Worm (Caenorhabditis elegans): ENCODE data around the gene F55B11.6.
"Not testable (repeated sequence)": the region's sequence is repeated elsewhere in the genome, so short reads cannot be mapped to it uniquely, and the experiment has no call there.

Gene F55B11.6

ce11 chrIV:14430853-14431252 is 13.8 kb upstream of the F55B11.6 start, which contains the start of gene F55B11.4:
Gene F55B11.4, minus strand, starts transcription at chrIV:14430920.
- TF ChIP-seq cebp-1 (GFP tag; IDR thresholded peaks at IDR 0.05), result no peak
- TF ChIP-seq cebp-1 (tag; optimal IDR thresholded peaks at IDR 0.05), result no peak
- TF ChIP-seq nhr-80 (tag; optimal IDR thresholded peaks at IDR 0.05), result peak; percentile 40
- TF ChIP-seq nfyb-1 (GFP tag; IDR thresholded peaks at IDR 0.05), result no peak
- TF ChIP-seq let-607 (tag; optimal IDR thresholded peaks at IDR 0.05), result peak in 1 of 2 experiments; percentile 44

- TF ChIP-seq zfh-2 (GFP tag; conservative IDR thresholded peaks at IDR 0.05); akir-1 (GFP tag; optimal IDR thresholded peaks at IDR 0.05); nhr-80 (tag; optimal IDR thresholded peaks at IDR 0.05): not testable (repeated sequence)
Observed at ce11 chrIV:14427395-14427794, 10.4 kb upstream of the F55B11.6 start, which contains the start of gene F55B11.5. Gene F55B11.5, plus strand, starts transcription at chrIV:14427695.

- TF ChIP-seq K11D2.4 (GFP tag; IDR thresholded peaks at IDR 0.05), result no peak
- TF ChIP-seq lin-26 (GFP tag; IDR thresholded peaks at IDR 0.05), result no peak
- no peak for TF ChIP-seq die-1 (tag; optimal IDR thresholded peaks at IDR 0.05)
- no peak for TF ChIP-seq rcor-1 (GFP tag; IDR thresholded peaks at IDR 0.05)
- no peak for TF ChIP-seq ztf-28 (GFP tag; IDR thresholded peaks at IDR 0.05)
Observed at ce11 chrIV:14424396-14424795, 7.4 kb upstream of the F55B11.6 start, which contains the start of gene F55B11.3. Gene F55B11.3, plus strand, starts transcription at chrIV:14424696.

- TF ChIP-seq ceh-58 (GFP tag; IDR thresholded peaks at IDR 0.05), result no peak
- TF ChIP-seq ztf-3 (GFP tag; optimal IDR thresholded peaks at IDR 0.05), result no peak
- no peak for TF ChIP-seq fkh-3 (tag; optimal IDR thresholded peaks at IDR 0.05)
- TF ChIP-seq B0261.1 (tag; optimal IDR thresholded peaks at IDR 0.05), result no peak
- no peak for TF ChIP-seq nhr-179 (tag; optimal IDR thresholded peaks at IDR 0.05)
- TF ChIP-seq egl-44 (GFP tag; IDR thresholded peaks at IDR 0.05), result no peak
- TF ChIP-seq attf-6 (GFP tag; IDR thresholded peaks at IDR 0.05), result no peak
- TF ChIP-seq Y95B8A.8 (GFP tag; IDR thresholded peaks at IDR 0.05), result no peak
- TF ChIP-seq let-607 (tag; optimal IDR thresholded peaks at IDR 0.05), result no peak
- TF ChIP-seq mel-28 (tag; optimal IDR thresholded peaks at IDR 0.05; ENCODE audit: borderline replicate concordance), result no peak
- TF ChIP-seq snpc-1.1 (tag; optimal IDR thresholded peaks at IDR 0.05; ENCODE audit: insufficient read depth), result no peak
- TF ChIP-seq aptf-3 (GFP tag; IDR thresholded peaks at IDR 0.05), result no peak
- TF ChIP-seq nfya-1 (tag; optimal IDR thresholded peaks at IDR 0.05; ENCODE audit: borderline replicate concordance, insufficient read depth), result no peak
- no peak for TF ChIP-seq somi-1 (GFP tag; optimal IDR thresholded peaks at IDR 0.05)
Observed at ce11 chrIV:14423194-14423593, 6.2 kb upstream of the F55B11.6 start, which contains the start of gene F55B11.2. Gene F55B11.2, minus strand, starts transcription at chrIV:14423294.

- no peak for TF ChIP-seq madf-3 (GFP tag; IDR thresholded peaks at IDR 0.05)
- TF ChIP-seq snpc-4 (GFP tag; optimal IDR thresholded peaks at IDR 0.05), result no peak
- peak in 1 of 4 experiments; percentile 0 for TF ChIP-seq snpc-4 (tag; optimal IDR thresholded peaks at IDR 0.05)
Observed at ce11 chrIV:14421938-14422337, 4.9 kb upstream of the F55B11.6 start, which contains the start of gene F55B11.7. Gene F55B11.7, minus strand, starts transcription at chrIV:14422038.

- TF ChIP-seq tbp1 (GFP tag; optimal IDR thresholded peaks at IDR 0.05) (peak; percentile 27), F52B5.7 (tag; optimal IDR thresholded peaks at IDR 0.05) (no peak), nfya-1 (tag; optimal IDR thresholded peaks at IDR 0.05; ENCODE audit: borderline replicate concordance, insufficient read depth) (no peak), B0336.3 (GFP tag; IDR thresholded peaks at IDR 0.05) (no peak), ztf-26 (tag; optimal IDR thresholded peaks at IDR 0.05) (no peak), ceh-40 (GFP tag; IDR thresholded peaks at IDR 0.05) (no peak), ztf-22 (GFP tag; optimal IDR thresholded peaks at IDR 0.05) (peak; percentile 6), aptf-2 (GFP tag; conservative IDR thresholded peaks at IDR 0.05) (no peak), ets-4 (GFP tag; optimal IDR thresholded peaks at IDR 0.05) (no peak), hsf-1 (GFP tag; IDR thresholded peaks at IDR 0.05) (no peak), let-607 (tag; optimal IDR thresholded peaks at IDR 0.05) (peak in 1 of 2 experiments; percentile 61), egl-18 (GFP tag; IDR thresholded peaks at IDR 0.05) (no peak), Y67H2A.10 (GFP tag; conservative IDR thresholded peaks at IDR 0.05) (no peak), hmg-1.2 (GFP tag; IDR thresholded peaks at IDR 0.05) (peak; percentile 90), T26A5.8 (tag; optimal IDR thresholded peaks at IDR 0.05) (no peak), aptf-3 (GFP tag; IDR thresholded peaks at IDR 0.05) (no peak)
Observed at ce11 chrIV:14414200-14414599, 2.8 kb downstream of the F55B11.6 start.
